Worm (Caenorhabditis elegans): Measurements from ENCODE around the gene gly-6.

DNA sequence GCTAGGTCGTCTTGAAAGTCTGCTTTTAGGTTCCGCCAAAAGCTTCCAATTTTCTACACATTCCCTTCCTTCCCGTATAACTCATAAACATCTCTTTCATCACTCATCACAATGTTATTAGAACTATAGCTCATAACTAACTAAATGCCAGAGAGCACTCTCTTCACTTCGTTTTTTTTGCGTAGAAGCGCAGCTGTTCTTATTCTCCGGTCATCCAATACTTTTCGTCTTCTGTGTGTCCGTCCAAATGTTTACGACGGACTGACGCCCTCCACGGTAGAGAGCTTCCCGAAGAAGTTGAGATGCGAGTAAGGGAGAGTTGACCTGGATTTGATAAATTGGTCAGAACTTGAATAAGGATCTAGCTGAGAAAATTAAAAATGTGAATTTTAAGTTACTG is 28.2 kb upstream of the gly-6 start:
- TF ChIP-seq pha-4 (tag; optimal IDR thresholded peaks at IDR 0.05): no peak
- no peak for TF ChIP-seq flh-1 (GFP tag; optimal IDR thresholded peaks at IDR 0.05)
- no peak for TF ChIP-seq mab-5 (tag; optimal IDR thresholded peaks at IDR 0.05)
- no peak for TF ChIP-seq elt-3 (tag; optimal IDR thresholded peaks at IDR 0.05)
- no peak for TF ChIP-seq cnd-1 (tag; optimal IDR thresholded peaks at IDR 0.05)
- no peak for TF ChIP-seq ceh-83 (GFP tag; optimal IDR thresholded peaks at IDR 0.05)
- no peak for TF ChIP-seq sptf-1 (tag; optimal IDR thresholded peaks at IDR 0.05)
- TF ChIP-seq mep-1 (tag; optimal IDR thresholded peaks at IDR 0.05): no peak
- TF ChIP-seq nhr-237 (tag; optimal IDR thresholded peaks at IDR 0.05): no peak
